Worm (Caenorhabditis elegans) whole organism, L1 larva: ENCODE data around the gene grwd-1.

Experiments
- C16A3.4 ChIP-seq: fragments of 150-350 bp; optimal IDR thresholded peaks from 2 replicates; lab custom pipeline; 2014; ENCODE audit warnings: missing biosample characterization, missing genetic modification characterization
- blmp-1 ChIP-seq: fragments of 150-350 bp; optimal IDR thresholded peaks from 2 replicates; lab custom pipeline; 2014; ENCODE audit warnings: missing biosample characterization, missing genetic modification characterization
- ceh-8 ChIP-seq: fragments of 200-800 bp; sonication (Bioruptor generic); optimal IDR thresholded peaks from 2 replicates; lab custom pipeline; 2018; ENCODE audit warnings: mild to moderate bottlenecking, missing genetic modification characterization, moderate library complexity, missing compliant biosample characterization
- ceh-82 ChIP-seq, 3 experiments: fragments of 150-350 bp in 1 of 3; sonication (generic microtip) in 2 of 3; optimal IDR thresholded peaks; 2 replicates each; lab custom pipeline; 2014 to 2017; ENCODE audit warnings: missing biosample characterization in 3 of 3, missing genetic modification characterization in 3 of 3
- ceh-88 ChIP-seq: fragments of 200-800 bp; sonication (Bioruptor generic); IDR thresholded peaks from 2 replicates; pipeline ENCODE4 v1.3.6; 2022; ENCODE audit warnings: missing genetic modification characterization, missing compliant biosample characterization
- dpl-1 ChIP-seq, 3 experiments: fragments of 150-350 bp in 2 of 3; sonication (generic microtip) in 1 of 3; optimal IDR thresholded peaks; 2 replicates each; lab custom pipeline; 2014 to 2017; ENCODE audit warnings: missing biosample characterization in 3 of 3, missing genetic modification characterization in 3 of 3, missing genetic modification reagents in 3 of 3
- efl-1 ChIP-seq, 4 experiments: fragments of 150-350 bp; optimal IDR thresholded peaks in 3 of 4; peaks in 1 of 4; 1 replicate in 1 of 4; 2 replicates in 3 of 4; lab custom pipeline; 2014; ENCODE audit warnings: missing biosample characterization in 2 of 4, missing genetic modification characterization in 2 of 4, missing genetic modification reagents in 2 of 4
- efl-3 ChIP-seq: fragments of 200-800 bp; sonication (Bioruptor generic); optimal IDR thresholded peaks from 2 replicates; lab custom pipeline; 2018; ENCODE audit warnings: mild to moderate bottlenecking, missing genetic modification characterization, missing compliant biosample characterization
- egl-13 ChIP-seq: sonication (generic microtip); optimal IDR thresholded peaks from 2 replicates; lab custom pipeline; 2016; ENCODE audit warnings: missing genotype, missing genetic modification reagents, missing genetic modification characterization, missing compliant biosample characterization
- elt-2 ChIP-seq: sonication (generic microtip); optimal IDR thresholded peaks from 2 replicates; lab custom pipeline; 2016; ENCODE audit warnings: missing genetic modification characterization, mild to moderate bottlenecking, inconsistent platforms, missing compliant biosample characterization, missing genetic modification reagents
- elt-3 ChIP-seq, 6 experiments: fragments of 150-350 bp in 1 of 6; sonication (generic microtip); optimal IDR thresholded peaks; 2 replicates each; lab custom pipeline; 2017 to 2018; ENCODE audit warnings: missing biosample characterization in 6 of 6, missing genetic modification characterization in 6 of 6, inconsistent platforms in 1 of 6
- fkh-10 ChIP-seq: sonication (generic microtip); optimal IDR thresholded peaks from 2 replicates; lab custom pipeline; 2017; ENCODE audit warnings: missing biosample characterization, missing genetic modification reagents, missing genetic modification characterization
- fkh-8 ChIP-seq: sonication (generic microtip); optimal IDR thresholded peaks from 2 replicates; lab custom pipeline; 2016; ENCODE audit warnings: mild to moderate bottlenecking, missing genetic modification characterization, missing compliant biosample characterization
- fos-1 ChIP-seq: fragments of 150-350 bp; optimal IDR thresholded peaks from 2 replicates; lab custom pipeline; 2014; ENCODE audit warnings: missing biosample characterization, missing genetic modification characterization
- hlh-4 ChIP-seq: sonication (generic microtip); optimal IDR thresholded peaks from 2 replicates; lab custom pipeline; 2016; ENCODE audit warnings: mild to moderate bottlenecking, missing genetic modification characterization, missing compliant biosample characterization
- irx-1 ChIP-seq: sonication (generic microtip); optimal IDR thresholded peaks from 2 replicates; lab custom pipeline; 2016; ENCODE audit warnings: missing genetic modification characterization, missing compliant biosample characterization
- jun-1 ChIP-seq: fragments of 150-350 bp; optimal IDR thresholded peaks from 2 replicates; lab custom pipeline; 2014; ENCODE audit warnings: missing biosample characterization, missing genetic modification reagents, missing genetic modification characterization
- lin-13 ChIP-seq: fragments of 150-350 bp; optimal IDR thresholded peaks from 2 replicates; lab custom pipeline; 2014; ENCODE audit warnings: missing biosample characterization, missing genetic modification reagents, missing genetic modification characterization
- lin-14 ChIP-seq: fragments of 200-800 bp; sonication (Bioruptor generic); optimal IDR thresholded peaks from 2 replicates; lab custom pipeline; 2018; ENCODE audit warnings: mild to moderate bottlenecking, missing genetic modification characterization, moderate library complexity, missing compliant biosample characterization
- lin-35 ChIP-seq, 2 experiments: fragments of 150-350 bp; optimal IDR thresholded peaks; 2 replicates each; lab custom pipeline; 2014; ENCODE audit warnings: missing biosample characterization in 2 of 2, missing genetic modification characterization in 2 of 2, missing genetic modification reagents in 2 of 2
- lir-3 ChIP-seq: sonication (generic microtip); optimal IDR thresholded peaks from 2 replicates; lab custom pipeline; 2016; ENCODE audit warnings: mild to moderate bottlenecking, missing genetic modification characterization, moderate library complexity, missing compliant biosample characterization; ENCODE audit not compliant: poor library complexity
- lsy-2 ChIP-seq, 2 experiments: fragments of 150-350 bp; optimal IDR thresholded peaks; 2 replicates each; lab custom pipeline; 2014; ENCODE audit warnings: missing biosample characterization in 2 of 2, missing genetic modification characterization in 2 of 2
- mdl-1 ChIP-seq, 2 experiments: fragments of 150-350 bp; optimal IDR thresholded peaks; 2 replicates each; lab custom pipeline; 2014 to 2017; ENCODE audit warnings: missing biosample characterization in 2 of 2, missing genetic modification characterization in 2 of 2, inconsistent platforms in 1 of 2
- mep-1 ChIP-seq: fragments of 150-350 bp; optimal IDR thresholded peaks from 2 replicates; lab custom pipeline; 2014; ENCODE audit warnings: missing biosample characterization, missing genetic modification characterization
- nhr-11 ChIP-seq: fragments of 150-350 bp; optimal IDR thresholded peaks from 2 replicates; lab custom pipeline; 2014; ENCODE audit warnings: missing biosample characterization, missing genetic modification characterization
- nhr-12 ChIP-seq: sonication (generic microtip); optimal IDR thresholded peaks from 2 replicates; lab custom pipeline; 2017; ENCODE audit warnings: missing biosample characterization, missing genetic modification characterization
- nhr-19 ChIP-seq: fragments of 200-800 bp; sonication (Bioruptor generic); conservative IDR thresholded peaks from 2 replicates; pipeline ENCODE4 v1.3.6; 2022; ENCODE audit warnings: missing genetic modification characterization, missing compliant biosample characterization
- nhr-20 ChIP-seq: sonication (generic microtip); optimal IDR thresholded peaks from 2 replicates; lab custom pipeline; 2016; ENCODE audit warnings: mild to moderate bottlenecking, missing genetic modification characterization, missing compliant biosample characterization
- nhr-237 ChIP-seq: fragments of 150-350 bp; optimal IDR thresholded peaks from 2 replicates; lab custom pipeline; 2014; ENCODE audit warnings: missing biosample characterization, missing genetic modification characterization
- nhr-47 ChIP-seq: sonication (generic microtip); optimal IDR thresholded peaks from 2 replicates; lab custom pipeline; 2016; ENCODE audit warnings: mild to moderate bottlenecking, missing genetic modification characterization, moderate library complexity, missing compliant biosample characterization
- nhr-71 ChIP-seq: sonication (generic microtip); optimal IDR thresholded peaks from 2 replicates; lab custom pipeline; 2016; ENCODE audit warnings: mild to moderate bottlenecking, missing genetic modification characterization, moderate library complexity, missing compliant biosample characterization
- nhr-76 ChIP-seq: sonication (generic microtip); optimal IDR thresholded peaks from 2 replicates; lab custom pipeline; 2017; ENCODE audit warnings: missing biosample characterization, missing genetic modification characterization
- nhr-77 ChIP-seq: fragments of 150-350 bp; optimal IDR thresholded peaks from 2 replicates; lab custom pipeline; 2014; ENCODE audit warnings: missing biosample characterization, missing genetic modification characterization
- nhr-85 ChIP-seq: sonication (generic microtip); peaks from one replicate; lab custom pipeline; 2016; ENCODE audit warnings: missing genetic modification characterization, inconsistent platforms, missing compliant biosample characterization
- nhr-90 ChIP-seq: sonication (generic microtip); optimal IDR thresholded peaks from 2 replicates; lab custom pipeline; 2016; ENCODE audit warnings: mild to moderate bottlenecking, missing genetic modification characterization, missing compliant biosample characterization; ENCODE audit not compliant: poor library complexity
- pax-3 ChIP-seq: fragments of 200-800 bp; sonication (Bioruptor generic); optimal IDR thresholded peaks from 2 replicates; lab custom pipeline; 2018; ENCODE audit warnings: mild to moderate bottlenecking, missing genetic modification characterization, moderate library complexity, missing compliant biosample characterization
- pqm-1 ChIP-seq: sonication (generic microtip); optimal IDR thresholded peaks from 3 replicates; lab custom pipeline; 2017; ENCODE audit warnings: missing biosample characterization, missing genetic modification characterization
- rnt-1 ChIP-seq: sonication (generic microtip); optimal IDR thresholded peaks from 2 replicates; lab custom pipeline; 2016; ENCODE audit warnings: mild to moderate bottlenecking, missing genetic modification characterization, moderate library complexity, missing compliant biosample characterization
- snu-23 ChIP-seq: sonication (generic microtip); optimal IDR thresholded peaks from 2 replicates; lab custom pipeline; 2016; ENCODE audit warnings: missing genetic modification characterization, missing compliant biosample characterization
- swsn-7 ChIP-seq: sonication (generic microtip); optimal IDR thresholded peaks from 2 replicates; lab custom pipeline; 2016; ENCODE audit warnings: missing genetic modification characterization, missing compliant biosample characterization
- tbx-2 ChIP-seq: sonication (generic microtip); optimal IDR thresholded peaks from 2 replicates; lab custom pipeline; 2016; ENCODE audit warnings: missing genetic modification characterization, missing compliant biosample characterization
- tlp-1 ChIP-seq: fragments of 150-350 bp; optimal IDR thresholded peaks from 2 replicates; lab custom pipeline; 2014; ENCODE audit warnings: missing biosample characterization, missing genetic modification characterization
- unc-62 ChIP-seq: fragments of 150-350 bp; optimal IDR thresholded peaks from 2 replicates; lab custom pipeline; 2014; ENCODE audit warnings: missing biosample characterization, missing genetic modification reagents, missing genetic modification characterization
- unc-86 ChIP-seq: sonication (generic microtip); optimal IDR thresholded peaks from 2 replicates; lab custom pipeline; 2016; ENCODE audit warnings: missing genetic modification characterization, missing compliant biosample characterization
- unc-98 ChIP-seq: fragments of 200-800 bp; sonication (Bioruptor generic); IDR thresholded peaks from 2 replicates; pipeline ENCODE4 v1.3.6; 2022; ENCODE audit warnings: missing genetic modification characterization, missing compliant biosample characterization
- vab-15 ChIP-seq: sonication (generic microtip); optimal IDR thresholded peaks from 2 replicates; lab custom pipeline; 2017; ENCODE audit warnings: missing genotype, mild to moderate bottlenecking, missing genetic modification characterization, missing compliant biosample characterization
- xbp-1 ChIP-seq: sonication (generic microtip); optimal IDR thresholded peaks from 2 replicates; lab custom pipeline; 2016; ENCODE audit warnings: missing genetic modification characterization, missing compliant biosample characterization

Gene grwd-1

DNA sequence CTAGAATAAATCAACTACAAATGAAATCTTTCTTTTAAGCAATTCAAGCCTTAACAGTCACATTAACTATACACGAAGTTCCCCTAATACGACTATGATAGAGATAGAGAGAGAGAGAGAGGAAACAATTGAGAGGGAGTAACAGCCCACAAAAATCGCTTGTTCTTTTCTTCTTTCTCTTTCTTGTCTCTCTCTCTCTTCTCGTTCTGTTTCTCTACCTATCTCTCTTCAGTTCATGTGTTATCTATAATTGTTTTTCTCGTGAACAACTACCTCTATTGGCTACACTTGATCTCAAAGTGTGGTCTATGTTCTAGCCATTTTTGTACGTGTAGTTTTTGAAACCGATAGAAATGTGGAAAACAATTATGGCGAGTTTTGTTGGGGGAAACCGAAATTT, 49.4 kb downstream of the grwd-1 start:
- peak in 2 of 3 experiments; percentile 10 to 34 for TF ChIP-seq dpl-1 (GFP tag; optimal IDR thresholded peaks at IDR 0.05; lab: Kevin White, UChicago)
- no peak for TF ChIP-seq nhr-76 (tag; lab: Kevin White, UChicago)
- peak; percentile 8 for TF ChIP-seq fkh-8 (tag; lab: Kevin White, UChicago)
- no peak for TF ChIP-seq hlh-4 (tag; lab: Kevin White, UChicago)
- peak in 1 of 3 experiments; percentile 20 for TF ChIP-seq ceh-82 (tag; optimal IDR thresholded peaks at IDR 0.05; lab: Kevin White, UChicago)
- peak; percentile 85 for TF ChIP-seq snu-23 (GFP tag; lab: Kevin White, UChicago)
- TF ChIP-seq mdl-1 (tag; optimal IDR thresholded peaks at IDR 0.05; lab: Kevin White, UChicago), result peak in 1 of 2 experiments; percentile 3
- peak; percentile 12 for TF ChIP-seq lin-13 (GFP tag; lab: Kevin White, UChicago)
- no peak for TF ChIP-seq fkh-10 (GFP tag; lab: Kevin White, UChicago)
- TF ChIP-seq mep-1, result peak; percentile 72
- no peak for TF ChIP-seq unc-86 (tag; lab: Kevin White, UChicago)
- no peak for TF ChIP-seq irx-1 (tag; lab: Kevin White, UChicago)
- TF ChIP-seq nhr-85 (tag; lab: Kevin White, UChicago), result peak; percentile 89
- TF ChIP-seq nhr-11 (tag; lab: Kevin White, UChicago), result peak; percentile 18
- TF ChIP-seq unc-98, result no peak
- peak; percentile 88 for TF ChIP-seq lin-14 (GFP tag; lab: Kevin White, UChicago)
- TF ChIP-seq elt-2 (tag; lab: Kevin White, UChicago), result peak; percentile 71
- TF ChIP-seq pqm-1 (tag; lab: Kevin White, UChicago), result no peak
- TF ChIP-seq ceh-8 (GFP tag; lab: Kevin White, UChicago), result no peak
- TF ChIP-seq fos-1, result peak; percentile 28
- TF ChIP-seq pax-3 (tag; lab: Kevin White, UChicago), result no peak
- peak; percentile 87 for TF ChIP-seq nhr-20 (tag; lab: Kevin White, UChicago)
- TF ChIP-seq lir-3, result peak; percentile 40
- TF ChIP-seq ceh-88 (GFP tag; lab: Robert Waterston, UW), result no peak
- peak; percentile 45 to 71 for TF ChIP-seq lin-35 (GFP tag; optimal IDR thresholded peaks at IDR 0.05; lab: Kevin White, UChicago)
- TF ChIP-seq egl-13 (tag; lab: Kevin White, UChicago), result no peak
- no peak for TF ChIP-seq nhr-12 (tag; lab: Kevin White, UChicago)
- TF ChIP-seq swsn-7 (tag; lab: Kevin White, UChicago), result peak; percentile 39
- TF ChIP-seq nhr-77 (tag; lab: Kevin White, UChicago), result peak; percentile 76
- TF ChIP-seq nhr-47, result peak; percentile 46
- TF ChIP-seq elt-3 (tag; optimal IDR thresholded peaks at IDR 0.05; lab: Kevin White, UChicago), result peak in 5 of 6 experiments; percentile 38 to 81 (median 54)
- TF ChIP-seq nhr-237, result no peak
- peak; percentile 80 for TF ChIP-seq nhr-71
- peak; percentile 43 for TF ChIP-seq C16A3.4
- peak; percentile 49 to 74 for TF ChIP-seq lsy-2 (tag; optimal IDR thresholded peaks at IDR 0.05; lab: Kevin White, UChicago)
- TF ChIP-seq jun-1 (tag; lab: Kevin White, UChicago), result peak; percentile 46
- TF ChIP-seq rnt-1, result peak; percentile 40
- no peak for TF ChIP-seq efl-3 (GFP tag; lab: Kevin White, UChicago)
- peak; percentile 67 for TF ChIP-seq nhr-90 (tag; lab: Kevin White, UChicago)
- TF ChIP-seq blmp-1 (tag; lab: Kevin White, UChicago), result peak; percentile 40
- TF ChIP-seq nhr-19 (GFP tag; lab: Robert Waterston, UW), result peak; percentile 60
- TF ChIP-seq tlp-1 (tag; lab: Kevin White, UChicago), result no peak
- no peak for TF ChIP-seq xbp-1 (tag; lab: Kevin White, UChicago)
- TF ChIP-seq tbx-2 (tag; lab: Kevin White, UChicago), result peak; percentile 51
- TF ChIP-seq unc-62 (GFP tag; lab: Kevin White, UChicago), result no peak
- no peak for TF ChIP-seq vab-15 (tag; lab: Kevin White, UChicago)
- peak; percentile 53 to 59 for TF ChIP-seq efl-1 (optimal IDR thresholded peaks at IDR 0.05; lab: Kevin White, UChicago)
- peak in 1 of 2 experiments; percentile 24 for TF ChIP-seq efl-1 (GFP tag; optimal IDR thresholded peaks at IDR 0.05 in 1 of 2; lab: Kevin White, UChicago)
- TF ChIP-seq, all 84 proteins: peak for 29
